Worm (Caenorhabditis elegans): ENCODE results near the gene ril-2.

The ril-2 gene

ce11 chrV:12633046-12633445 is 34.1 kb upstream of the ril-2 start:
- 0 out of 2 replicates have a peak, but pooled peaks have one; percentile 14 for TF ChIP-seq flt-1 (GFP tag; IDR thresholded peaks at IDR 0.05)
- 0 out of 2 replicates have a peak, but pooled peaks have one; percentile 61 for TF ChIP-seq ztf-23 (GFP tag; IDR thresholded peaks at IDR 0.05)
- no peak for TF ChIP-seq ztf-29 (GFP tag; IDR thresholded peaks at IDR 0.05)

- TF ChIP-seq ztf-23 (GFP tag; IDR thresholded peaks at IDR 0.05): no peak
- no peak for TF ChIP-seq klf-2 (GFP tag; conservative IDR thresholded peaks at IDR 0.05)
Observed at ce11 chrV:12632048-12632447, 33.1 kb upstream of the ril-2 start, which contains the start of gene srx-113. Gene srx-113 (minus strand): TSS chrV:12632148.

- TF ChIP-seq T22C8.4 (GFP tag; IDR thresholded peaks at IDR 0.05): no peak
Observed at ce11 chrV:12629743-12630142, 30.8 kb upstream of the ril-2 start, which contains the start of gene F56H9.6. Gene F56H9.6 (minus strand): TSS chrV:12629843.

ce11 chrV:12624371-12624770 is 25.4 kb upstream of the ril-2 start, which contains the start of gene F56H9.9:
Gene F56H9.9 (minus strand): TSS chrV:12624471.
- TF ChIP-seq flt-1 (GFP tag; IDR thresholded peaks at IDR 0.05): no peak
- TF ChIP-seq ref-1 (GFP tag; conservative IDR thresholded peaks at IDR 0.05): no peak
- no peak for TF ChIP-seq T22C8.4 (GFP tag; IDR thresholded peaks at IDR 0.05)
- TF ChIP-seq med-1 (GFP tag; optimal IDR thresholded peaks at IDR 0.05; ENCODE audit: insufficient read depth): no peak
- no peak for TF ChIP-seq ztf-29 (GFP tag; IDR thresholded peaks at IDR 0.05)
- no peak for TF ChIP-seq tab-1 (GFP tag; IDR thresholded peaks at IDR 0.05)
- TF ChIP-seq ztf-23 (GFP tag; IDR thresholded peaks at IDR 0.05): no peak
- TF ChIP-seq cog-1 (tag; optimal IDR thresholded peaks at IDR 0.05): no peak
- no peak for TF ChIP-seq klf-2 (GFP tag; conservative IDR thresholded peaks at IDR 0.05)

ce11 chrV:12612118-12612517 is 13.2 kb upstream of the ril-2 start, which contains the start of gene cyc-2.2:
Gene cyc-2.2 (minus strand): TSS chrV:12612218.
- no peak for TF ChIP-seq tab-1 (GFP tag; IDR thresholded peaks at IDR 0.05)
- TF ChIP-seq ztf-29 (GFP tag; IDR thresholded peaks at IDR 0.05): no peak
- TF ChIP-seq flt-1 (GFP tag; IDR thresholded peaks at IDR 0.05): no peak
- TF ChIP-seq klf-2 (GFP tag; conservative IDR thresholded peaks at IDR 0.05): no peak
- TF ChIP-seq med-1 (GFP tag; optimal IDR thresholded peaks at IDR 0.05; ENCODE audit: insufficient read depth): no peak
- TF ChIP-seq ztf-23 (GFP tag; IDR thresholded peaks at IDR 0.05): no peak
- no peak for TF ChIP-seq ref-1 (GFP tag; conservative IDR thresholded peaks at IDR 0.05)
- no peak for TF ChIP-seq T22C8.4 (GFP tag; IDR thresholded peaks at IDR 0.05)
- TF ChIP-seq cog-1 (tag; optimal IDR thresholded peaks at IDR 0.05): no peak

- no peak for TF ChIP-seq cog-1 (tag; optimal IDR thresholded peaks at IDR 0.05)
- no peak for TF ChIP-seq flt-1 (GFP tag; IDR thresholded peaks at IDR 0.05)
- no peak for TF ChIP-seq ztf-23 (GFP tag; IDR thresholded peaks at IDR 0.05)
- TF ChIP-seq ztf-29 (GFP tag; IDR thresholded peaks at IDR 0.05): no peak
- no peak for TF ChIP-seq med-1 (GFP tag; optimal IDR thresholded peaks at IDR 0.05; ENCODE audit: insufficient read depth)
- TF ChIP-seq klf-2 (GFP tag; conservative IDR thresholded peaks at IDR 0.05): no peak
- no peak for TF ChIP-seq T22C8.4 (GFP tag; IDR thresholded peaks at IDR 0.05)
Observed at ce11 chrV:12611029-12611428, 12.1 kb upstream of the ril-2 start, which contains the start of gene cubn-1. Gene cubn-1 (plus strand): TSS chrV:12611329.

- TF ChIP-seq med-1 (GFP tag; optimal IDR thresholded peaks at IDR 0.05; ENCODE audit: insufficient read depth) (no peak), cog-1 (tag; optimal IDR thresholded peaks at IDR 0.05) (no peak), tab-1 (GFP tag; IDR thresholded peaks at IDR 0.05) (no peak), ref-1 (GFP tag; conservative IDR thresholded peaks at IDR 0.05) (no peak)
Observed at ce11 chrV:12609526-12609925, 10.6 kb upstream of the ril-2 start, which contains the start of gene ZC116.1. Gene ZC116.1 (plus strand): TSS chrV:12609826.

- no peak for TF ChIP-seq ztf-29 (GFP tag; IDR thresholded peaks at IDR 0.05)
- no peak for TF ChIP-seq tab-1 (GFP tag; IDR thresholded peaks at IDR 0.05)
- TF ChIP-seq flt-1 (GFP tag; IDR thresholded peaks at IDR 0.05): no peak
- no peak for TF ChIP-seq med-1 (GFP tag; optimal IDR thresholded peaks at IDR 0.05; ENCODE audit: insufficient read depth)
- TF ChIP-seq cog-1 (tag; optimal IDR thresholded peaks at IDR 0.05): no peak
- TF ChIP-seq ztf-23 (GFP tag; IDR thresholded peaks at IDR 0.05): no peak
- no peak for TF ChIP-seq T22C8.4 (GFP tag; IDR thresholded peaks at IDR 0.05)
- no peak for TF ChIP-seq ref-1 (GFP tag; conservative IDR thresholded peaks at IDR 0.05)
- TF ChIP-seq klf-2 (GFP tag; conservative IDR thresholded peaks at IDR 0.05): no peak
Observed at ce11 chrV:12608857-12609256, 9.9 kb upstream of the ril-2 start, which contains the start of gene ZC116.5. Gene ZC116.5 (minus strand): TSS chrV:12608957.

- TF ChIP-seq ztf-29 (GFP tag; IDR thresholded peaks at IDR 0.05) (no peak), ref-1 (GFP tag; conservative IDR thresholded peaks at IDR 0.05) (no peak), flt-1 (GFP tag; IDR thresholded peaks at IDR 0.05) (no peak), med-1 (GFP tag; optimal IDR thresholded peaks at IDR 0.05; ENCODE audit: insufficient read depth) (no peak), T22C8.4 (GFP tag; IDR thresholded peaks at IDR 0.05) (no peak)
Observed at ce11 chrV:12607113-12607512, 8.2 kb upstream of the ril-2 start, which contains the start of gene erg-28. Gene erg-28 (plus strand): TSS chrV:12607413.

ce11 chrV:12601835-12602234 is 2.9 kb upstream of the ril-2 start:
- no peak for TF ChIP-seq cog-1 (tag; optimal IDR thresholded peaks at IDR 0.05)
- TF ChIP-seq ztf-23 (GFP tag; IDR thresholded peaks at IDR 0.05): no peak

- no peak for TF ChIP-seq tab-1 (GFP tag; IDR thresholded peaks at IDR 0.05)
- TF ChIP-seq ztf-29 (GFP tag; IDR thresholded peaks at IDR 0.05): no peak
- TF ChIP-seq ref-1 (GFP tag; conservative IDR thresholded peaks at IDR 0.05): no peak
- TF ChIP-seq cog-1 (tag; optimal IDR thresholded peaks at IDR 0.05): no peak
- no peak for TF ChIP-seq T22C8.4 (GFP tag; IDR thresholded peaks at IDR 0.05)
- no peak for TF ChIP-seq med-1 (GFP tag; optimal IDR thresholded peaks at IDR 0.05; ENCODE audit: insufficient read depth)
- no peak for TF ChIP-seq klf-2 (GFP tag; conservative IDR thresholded peaks at IDR 0.05)
- no peak for TF ChIP-seq ztf-23 (GFP tag; IDR thresholded peaks at IDR 0.05)
Observed at ce11 chrV:12599510-12600242, 719 bp upstream of the ril-2 start, which contains the start of gene C14C10.5. Gene C14C10.5 (plus strand): TSS chrV:12600192.

Data from whole organism, midembryonic.